Worm (Caenorhabditis elegans): ENCODE results near the gene C44H9.4.

The C44H9.4 gene

ce11 chrV:12814481-12814882 lies 21.0 kb upstream of the C44H9.4 start (continued):
- TF ChIP-seq elt-3 (tag; optimal IDR thresholded peaks at IDR 0.05), result no peak
- peak; percentile 14 to 65 for TF ChIP-seq mdl-1 (tag; optimal IDR thresholded peaks at IDR 0.05)
- peak; percentile 64 for TF ChIP-seq egl-27 (tag; optimal IDR thresholded peaks at IDR 0.05)
- peak; percentile 69 for TF ChIP-seq Y55F3AM.14 (GFP tag; optimal IDR thresholded peaks at IDR 0.05)

DNA sequence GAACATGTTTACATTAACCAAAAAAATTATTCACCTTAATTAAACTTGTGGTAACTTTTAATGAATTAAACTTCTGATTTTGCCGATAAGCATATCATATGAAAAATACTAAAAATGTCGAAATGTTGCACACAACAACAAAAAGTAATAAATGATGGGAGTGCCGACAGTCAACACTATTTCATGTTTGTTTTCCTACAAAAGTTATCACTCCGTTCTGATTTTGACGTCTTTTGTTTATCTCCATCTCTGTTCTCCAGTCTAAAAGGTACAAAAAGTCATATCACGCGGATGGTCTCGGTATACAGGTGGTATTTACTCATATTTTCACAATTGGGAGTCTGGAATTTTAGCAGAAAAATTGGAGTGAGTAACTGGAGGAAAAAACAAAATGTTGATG lies 20.1 kb upstream of the C44H9.4 start:
- no peak for TF ChIP-seq ztf-11 (tag; optimal IDR thresholded peaks at IDR 0.05)
- TF ChIP-seq nhr-10 (tag; optimal IDR thresholded peaks at IDR 0.05), result no peak
- no peak for TF ChIP-seq sma-9 (GFP tag; optimal IDR thresholded peaks at IDR 0.05)
- no peak for TF ChIP-seq sma-9 (tag; optimal IDR thresholded peaks at IDR 0.05)
- TF ChIP-seq C34F6.9 (tag; optimal IDR thresholded peaks at IDR 0.05), result no peak
- no peak for TF ChIP-seq gmeb-1 (tag; optimal IDR thresholded peaks at IDR 0.05)
- no peak for TF ChIP-seq alr-1 (tag; optimal IDR thresholded peaks at IDR 0.05)
- TF ChIP-seq unc-62 (GFP tag; optimal IDR thresholded peaks at IDR 0.05), result no peak
- no peak for TF ChIP-seq ztf-4 (tag; optimal IDR thresholded peaks at IDR 0.05)
- no peak for TF ChIP-seq fos-1 (tag; optimal IDR thresholded peaks at IDR 0.05)
- no peak for TF ChIP-seq ceh-82 (tag; optimal IDR thresholded peaks at IDR 0.05)
- no peak for TF ChIP-seq ama-1 (optimal IDR thresholded peaks at IDR 0.05)
- TF ChIP-seq snpc-4 (tag; optimal IDR thresholded peaks at IDR 0.05), result no peak
- TF ChIP-seq Y55F3AM.14 (GFP tag; optimal IDR thresholded peaks at IDR 0.05), result no peak
- no peak for TF ChIP-seq lin-11 (tag; optimal IDR thresholded peaks at IDR 0.05)
- no peak for TF ChIP-seq elt-3 (tag; optimal IDR thresholded peaks at IDR 0.05)
- TF ChIP-seq elt-1 (tag; optimal IDR thresholded peaks at IDR 0.05), result no peak
- no peak for TF ChIP-seq ceh-16 (tag; optimal IDR thresholded peaks at IDR 0.05)

ce11 chrV:12816672-12817071 lies 18.8 kb upstream of the C44H9.4 start:
- TF ChIP-seq aly-2 (tag; optimal IDR thresholded peaks at IDR 0.05) (no peak), ztf-4 (tag; optimal IDR thresholded peaks at IDR 0.05) (peak; percentile 10), sem-4 (tag; optimal IDR thresholded peaks at IDR 0.05) (peak; percentile 19)

DNA sequence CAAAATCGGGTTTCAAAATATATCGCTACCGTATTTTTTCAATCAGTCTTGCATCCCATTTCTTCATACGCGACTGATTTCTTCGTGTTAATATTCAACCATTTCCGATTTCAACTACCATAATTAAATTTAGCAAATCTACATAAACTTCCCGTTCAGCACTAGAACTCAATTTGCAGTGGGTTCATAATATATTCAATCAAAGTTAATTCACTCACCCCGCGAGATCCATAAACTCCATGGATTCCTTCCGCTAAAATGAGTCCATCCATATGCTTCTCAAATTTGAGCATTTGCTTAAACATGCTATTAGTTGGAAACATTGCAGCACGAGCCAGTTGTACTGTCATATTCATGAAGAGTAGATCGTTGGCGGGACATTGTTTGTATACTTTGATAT lies 17.0 kb upstream of the C44H9.4 start:
- no peak for TF ChIP-seq ceh-82 (tag; optimal IDR thresholded peaks at IDR 0.05)

DNA sequence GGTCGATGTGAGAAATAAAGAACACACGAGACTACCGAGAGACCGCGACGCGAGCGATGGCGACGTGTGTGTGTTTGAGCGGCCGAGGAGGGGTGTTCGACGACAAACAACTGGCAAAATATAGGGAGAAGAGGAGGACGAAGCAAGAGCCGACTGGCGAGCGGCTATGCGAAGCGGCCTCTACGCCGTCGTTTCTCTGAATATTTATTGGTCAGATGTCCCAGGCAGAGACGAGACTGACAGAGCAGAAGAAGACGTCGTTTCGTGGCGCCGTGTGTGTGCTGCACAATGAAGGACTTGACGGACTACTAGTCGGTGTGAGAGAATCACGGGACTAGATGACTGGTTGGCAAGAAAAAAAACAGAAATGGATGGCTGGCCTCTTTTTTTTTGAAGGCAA lies 16.3 kb upstream of the C44H9.4 start:
- TF ChIP-seq sem-4 (tag; optimal IDR thresholded peaks at IDR 0.05), result no peak
- TF ChIP-seq nhr-6 (tag; optimal IDR thresholded peaks at IDR 0.05), result no peak
- TF ChIP-seq lin-11 (tag; optimal IDR thresholded peaks at IDR 0.05), result peak; percentile 80
- peak; percentile 29 for TF ChIP-seq unc-55 (GFP tag; optimal IDR thresholded peaks at IDR 0.05)
- no peak for TF ChIP-seq lin-13 (GFP tag; optimal IDR thresholded peaks at IDR 0.05)
- TF ChIP-seq blmp-1 (tag; optimal IDR thresholded peaks at IDR 0.05; ENCODE audit: insufficient read depth), result no peak
- no peak for TF ChIP-seq ztf-11 (tag; optimal IDR thresholded peaks at IDR 0.05)
- TF ChIP-seq mdl-1 (tag; optimal IDR thresholded peaks at IDR 0.05), result peak in 1 of 2 experiments; percentile 7
- peak in 1 of 2 experiments; percentile 45 for TF ChIP-seq lsy-2 (tag; optimal IDR thresholded peaks at IDR 0.05)
- peak; percentile 35 for TF ChIP-seq crh-2 (tag; optimal IDR thresholded peaks at IDR 0.05)
- peak; percentile 24 for TF ChIP-seq snpc-4 (tag; optimal IDR thresholded peaks at IDR 0.05)
- TF ChIP-seq C34F6.9 (tag; optimal IDR thresholded peaks at IDR 0.05), result peak; percentile 43
- peak; percentile 35 for TF ChIP-seq F13H6.1 (tag; optimal IDR thresholded peaks at IDR 0.05)
- peak; percentile 43 for TF ChIP-seq nhr-129 (tag; optimal IDR thresholded peaks at IDR 0.05)
- TF ChIP-seq zag-1 (tag; optimal IDR thresholded peaks at IDR 0.05), result peak; percentile 27

DNA sequence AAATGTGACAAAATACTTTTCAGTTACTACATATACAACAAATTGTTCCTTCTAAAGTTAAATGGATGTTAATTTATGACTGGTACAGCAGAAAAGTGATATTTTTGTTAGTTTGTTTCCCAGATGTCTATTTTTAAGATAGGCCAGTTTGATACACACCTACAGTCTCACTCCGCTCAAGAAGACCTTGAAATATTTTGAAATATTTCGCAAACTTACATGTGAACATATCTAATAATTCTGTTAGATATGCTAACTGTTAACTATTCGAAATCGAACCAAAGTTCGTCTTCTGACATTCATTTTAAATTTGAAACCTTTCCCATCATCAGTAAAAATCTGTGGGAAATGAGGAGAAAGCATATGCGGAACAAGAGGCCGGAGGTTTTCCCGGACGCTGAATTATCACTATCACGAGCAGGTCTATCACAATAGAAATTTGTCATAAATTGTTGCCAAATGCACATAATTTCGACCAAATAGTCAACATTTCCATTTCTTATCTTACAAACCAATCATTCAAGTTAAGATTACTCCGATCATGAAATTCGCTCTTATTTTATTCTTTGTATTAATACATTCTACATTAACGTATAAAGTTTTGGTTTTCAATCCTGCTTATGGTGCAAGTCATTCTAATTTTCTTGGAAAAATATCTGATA lies 15.6 kb upstream of the C44H9.4 start, which contains the start of the genes ZC443.4 and ugt-18:
Gene ZC443.4 (minus strand): TSS at position 95 of the 662 bp plus-strand sequence.
Gene ugt-18 (plus strand): TSS at position 469 of the 662 bp plus-strand sequence.
- no peak for TF ChIP-seq lin-13 (GFP tag; optimal IDR thresholded peaks at IDR 0.05)
- no peak for TF ChIP-seq mbf-1 (tag; optimal IDR thresholded peaks at IDR 0.05)
- no peak for TF ChIP-seq unc-39 (tag; optimal IDR thresholded peaks at IDR 0.05)
- no peak for TF ChIP-seq lin-39 (tag; optimal IDR thresholded peaks at IDR 0.05)
- peak; percentile 54 for TF ChIP-seq fos-1 (tag; optimal IDR thresholded peaks at IDR 0.05)
- no peak for TF ChIP-seq nhr-25 (tag; optimal IDR thresholded peaks at IDR 0.05)
- no peak for TF ChIP-seq nhr-77 (tag; optimal IDR thresholded peaks at IDR 0.05)
- peak; percentile 57 for TF ChIP-seq nhr-129 (tag; optimal IDR thresholded peaks at IDR 0.05)
- TF ChIP-seq C34F6.9 (tag; optimal IDR thresholded peaks at IDR 0.05), result no peak
- TF ChIP-seq ZK546.5 (tag; optimal IDR thresholded peaks at IDR 0.05), result no peak
- no peak for TF ChIP-seq nhr-6 (tag; optimal IDR thresholded peaks at IDR 0.05)
- no peak for TF ChIP-seq sma-3 (GFP tag; optimal IDR thresholded peaks at IDR 0.05)
- TF ChIP-seq egl-27 (tag; optimal IDR thresholded peaks at IDR 0.05), result no peak
